Worm (Caenorhabditis elegans) whole organism, L1 larva: ENCODE data around the gene F42A10.5.

Experiments used
- ama-1 ChIP-seq: fragments of 150-350 bp; optimal IDR thresholded peaks from 2 replicates; lab custom pipeline; 2014
- ceh-63 ChIP-seq: fragments of 200-800 bp; sonication (Bioruptor generic); optimal IDR thresholded peaks from 2 replicates; lab custom pipeline; 2018; ENCODE audit warnings: mild to moderate bottlenecking, missing genetic modification characterization, missing compliant biosample characterization
- ceh-8 ChIP-seq: fragments of 200-800 bp; sonication (Bioruptor generic); optimal IDR thresholded peaks from 2 replicates; lab custom pipeline; 2018; ENCODE audit warnings: mild to moderate bottlenecking, missing genetic modification characterization, moderate library complexity, missing compliant biosample characterization
- ceh-90 ChIP-seq: sonication (generic microtip); optimal IDR thresholded peaks from 2 replicates; lab custom pipeline; 2016; ENCODE audit warnings: missing genetic modification characterization, missing compliant biosample characterization
- efl-1 ChIP-seq, 4 experiments: fragments of 150-350 bp; optimal IDR thresholded peaks in 3 of 4; peaks in 1 of 4; 1 replicate in 1 of 4; 2 replicates in 3 of 4; lab custom pipeline; 2014; ENCODE audit warnings: missing biosample characterization in 2 of 4, missing genetic modification characterization in 2 of 4, missing genetic modification reagents in 2 of 4
- efl-3 ChIP-seq: fragments of 200-800 bp; sonication (Bioruptor generic); optimal IDR thresholded peaks from 2 replicates; lab custom pipeline; 2018; ENCODE audit warnings: mild to moderate bottlenecking, missing genetic modification characterization, missing compliant biosample characterization
- elt-2 ChIP-seq: sonication (generic microtip); optimal IDR thresholded peaks from 2 replicates; lab custom pipeline; 2016; ENCODE audit warnings: missing genetic modification characterization, mild to moderate bottlenecking, inconsistent platforms, missing compliant biosample characterization, missing genetic modification reagents
- elt-3 ChIP-seq, 6 experiments: fragments of 150-350 bp in 1 of 6; sonication (generic microtip); optimal IDR thresholded peaks; 2 replicates each; lab custom pipeline; 2017 to 2018; ENCODE audit warnings: missing biosample characterization in 6 of 6, missing genetic modification characterization in 6 of 6, inconsistent platforms in 1 of 6
- fkh-10 ChIP-seq: sonication (generic microtip); optimal IDR thresholded peaks from 2 replicates; lab custom pipeline; 2017; ENCODE audit warnings: missing biosample characterization, missing genetic modification reagents, missing genetic modification characterization
- fos-1 ChIP-seq: fragments of 150-350 bp; optimal IDR thresholded peaks from 2 replicates; lab custom pipeline; 2014; ENCODE audit warnings: missing biosample characterization, missing genetic modification characterization
- jun-1 ChIP-seq: fragments of 150-350 bp; optimal IDR thresholded peaks from 2 replicates; lab custom pipeline; 2014; ENCODE audit warnings: missing biosample characterization, missing genetic modification reagents, missing genetic modification characterization
- lin-14 ChIP-seq: fragments of 200-800 bp; sonication (Bioruptor generic); optimal IDR thresholded peaks from 2 replicates; lab custom pipeline; 2018; ENCODE audit warnings: mild to moderate bottlenecking, missing genetic modification characterization, moderate library complexity, missing compliant biosample characterization
- lin-15B ChIP-seq: fragments of 150-350 bp; sonication (generic microtip); optimal IDR thresholded peaks from 3 replicates; lab custom pipeline; 2014; ENCODE audit warnings: missing biosample characterization, missing genetic modification characterization
- lin-35 ChIP-seq, 2 experiments: fragments of 150-350 bp; optimal IDR thresholded peaks; 2 replicates each; lab custom pipeline; 2014; ENCODE audit warnings: missing biosample characterization in 2 of 2, missing genetic modification characterization in 2 of 2, missing genetic modification reagents in 2 of 2
- lin-39 ChIP-seq: fragments of 150-350 bp; optimal IDR thresholded peaks from 2 replicates; lab custom pipeline; 2014; ENCODE audit warnings: missing biosample characterization, missing genetic modification reagents, missing genetic modification characterization
- mab-9 ChIP-seq: fragments of 200-800 bp; sonication (Bioruptor generic); IDR thresholded peaks from 2 replicates; pipeline ENCODE4 v1.3.6; 2022; ENCODE audit warnings: missing genetic modification reagents, missing genetic modification characterization, missing compliant biosample characterization
- mep-1 ChIP-seq: fragments of 150-350 bp; optimal IDR thresholded peaks from 2 replicates; lab custom pipeline; 2014; ENCODE audit warnings: missing biosample characterization, missing genetic modification characterization
- nhr-19 ChIP-seq: fragments of 200-800 bp; sonication (Bioruptor generic); conservative IDR thresholded peaks from 2 replicates; pipeline ENCODE4 v1.3.6; 2022; ENCODE audit warnings: missing genetic modification characterization, missing compliant biosample characterization
- nhr-20 ChIP-seq: sonication (generic microtip); optimal IDR thresholded peaks from 2 replicates; lab custom pipeline; 2016; ENCODE audit warnings: mild to moderate bottlenecking, missing genetic modification characterization, missing compliant biosample characterization
- nhr-47 ChIP-seq: sonication (generic microtip); optimal IDR thresholded peaks from 2 replicates; lab custom pipeline; 2016; ENCODE audit warnings: mild to moderate bottlenecking, missing genetic modification characterization, moderate library complexity, missing compliant biosample characterization
- nhr-90 ChIP-seq: sonication (generic microtip); optimal IDR thresholded peaks from 2 replicates; lab custom pipeline; 2016; ENCODE audit warnings: mild to moderate bottlenecking, missing genetic modification characterization, missing compliant biosample characterization; ENCODE audit not compliant: poor library complexity
- skn-1 ChIP-seq: fragments of 150-350 bp; optimal IDR thresholded peaks from 2 replicates; lab custom pipeline; 2014; ENCODE audit warnings: missing biosample characterization, missing genetic modification characterization
- snu-23 ChIP-seq: sonication (generic microtip); optimal IDR thresholded peaks from 2 replicates; lab custom pipeline; 2016; ENCODE audit warnings: missing genetic modification characterization, missing compliant biosample characterization
- sup-37 ChIP-seq: fragments of 200-800 bp; sonication (Bioruptor generic); optimal IDR thresholded peaks from 2 replicates; lab custom pipeline; 2018; ENCODE audit warnings: mild to moderate bottlenecking, missing genetic modification characterization, missing compliant biosample characterization
- zag-1 ChIP-seq: fragments of 150-350 bp; optimal IDR thresholded peaks from 2 replicates; lab custom pipeline; 2014; ENCODE audit warnings: missing biosample characterization, missing genetic modification characterization
- zip-4 ChIP-seq: fragments of 200-800 bp; sonication (Bioruptor generic); optimal IDR thresholded peaks from 2 replicates; lab custom pipeline; 2018; ENCODE audit warnings: mild to moderate bottlenecking, missing genetic modification characterization, moderate library complexity, missing compliant biosample characterization
- ztf-11 ChIP-seq, 2 experiments: sonication (generic microtip); optimal IDR thresholded peaks; 2 replicates each; lab custom pipeline; 2016 to 2017; ENCODE audit warnings: missing genetic modification characterization in 2 of 2, missing biosample characterization in 1 of 2, missing compliant biosample characterization in 1 of 2

Gene F42A10.5

DNA sequence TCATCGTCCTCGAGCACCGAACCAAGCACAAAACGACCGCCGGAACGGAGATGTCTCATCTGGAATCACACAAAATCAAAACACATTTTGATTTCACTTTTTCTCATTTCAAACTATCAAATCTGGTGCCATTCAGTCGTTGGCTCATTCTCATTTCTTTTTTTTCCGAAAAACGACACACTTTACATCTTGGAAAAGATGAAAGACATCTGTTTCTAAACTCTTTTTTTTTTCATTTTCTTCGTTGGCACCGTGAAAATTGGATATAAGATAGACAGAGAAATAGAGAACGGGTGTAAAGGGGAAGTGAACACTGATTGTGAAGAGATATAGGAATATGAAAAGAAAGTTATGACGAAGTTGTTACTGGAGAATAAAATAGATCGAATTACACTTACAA is 17.5 kb downstream of the F42A10.5 start (continued):
- TF ChIP-seq ceh-90 (tag; lab: Kevin White, UChicago) (no peak), zag-1 (tag; lab: Kevin White, UChicago) (no peak)

DNA sequence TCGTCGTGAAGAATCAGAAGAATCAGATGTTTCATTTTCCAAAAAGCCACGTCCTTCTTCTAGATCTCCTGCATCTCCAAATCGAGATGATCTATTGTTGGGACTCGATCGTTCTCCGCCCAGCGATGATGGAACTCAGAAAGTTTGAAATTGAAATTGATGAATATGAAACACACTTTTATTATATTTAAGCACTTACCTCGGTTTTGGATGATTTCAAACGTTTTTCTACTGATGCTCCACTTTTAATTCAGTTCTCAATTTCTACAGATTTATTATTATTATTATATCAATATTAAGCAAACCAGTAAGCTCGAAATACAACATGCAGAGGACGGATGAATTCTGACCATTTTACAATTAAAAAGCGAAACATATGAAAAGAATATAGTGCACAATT is 18.7 kb downstream of the F42A10.5 start:
- TF ChIP-seq efl-1 (optimal IDR thresholded peaks at IDR 0.05; lab: Kevin White, UChicago) (no peak), efl-1 (GFP tag; optimal IDR thresholded peaks at IDR 0.05 in 1 of 2; lab: Kevin White, UChicago) (peak in 1 of 2 experiments; percentile 4), fkh-10 (GFP tag; lab: Kevin White, UChicago) (no peak)

DNA sequence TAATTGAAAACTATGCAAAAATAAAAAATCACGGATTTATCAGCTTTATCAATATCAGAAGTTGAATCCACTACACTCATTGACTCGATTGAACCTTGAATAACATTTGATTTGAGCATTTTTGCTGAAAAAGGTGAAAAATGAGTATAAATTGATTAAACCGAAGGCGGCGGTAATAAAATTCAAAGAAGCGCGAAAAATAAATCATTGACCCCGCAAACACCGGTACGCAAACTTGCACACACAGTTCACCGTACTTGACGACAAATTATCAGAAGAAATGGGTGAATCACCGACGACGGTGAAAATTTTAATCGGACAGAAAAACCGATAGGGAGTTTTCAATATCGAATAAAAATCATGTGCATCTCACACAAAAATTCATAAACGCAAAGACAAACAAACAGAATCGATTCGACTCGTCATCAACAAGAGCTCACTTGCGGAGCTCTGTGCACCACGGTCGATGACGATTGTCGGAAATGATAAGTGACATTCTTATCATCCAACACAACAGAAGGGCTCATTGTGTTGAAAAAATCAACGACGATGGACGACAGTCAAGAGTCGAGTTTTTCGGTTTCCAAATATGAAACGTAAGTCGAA is 23.7 kb downstream of the F42A10.5 start, which contains the start of the genes wht-7 and Y42G9A.1:
wht-7 (minus strand) TSS at position 131 of the 606 bp plus-strand sequence.
Y42G9A.1 (plus strand) TSS at position 495 of the 606 bp plus-strand sequence.
- no peak for TF ChIP-seq mep-1 (tag; lab: Kevin White, UChicago)
- peak; percentile 49 for TF ChIP-seq elt-2 (tag; lab: Kevin White, UChicago)
- peak; percentile 19 for TF ChIP-seq jun-1
- TF ChIP-seq ama-1 (lab: Kevin White, UChicago) = no peak
- peak in 1 of 2 experiments; percentile 26 for TF ChIP-seq lin-35 (GFP tag; optimal IDR thresholded peaks at IDR 0.05; lab: Kevin White, UChicago)
- no peak for TF ChIP-seq ztf-11 (tag; optimal IDR thresholded peaks at IDR 0.05; lab: Kevin White, UChicago)
- peak in 1 of 2 experiments; percentile 18 for TF ChIP-seq efl-1 (optimal IDR thresholded peaks at IDR 0.05; lab: Kevin White, UChicago)
- peak in 1 of 2 experiments; percentile 45 for TF ChIP-seq efl-1 (GFP tag; optimal IDR thresholded peaks at IDR 0.05 in 1 of 2; lab: Kevin White, UChicago)

DNA sequence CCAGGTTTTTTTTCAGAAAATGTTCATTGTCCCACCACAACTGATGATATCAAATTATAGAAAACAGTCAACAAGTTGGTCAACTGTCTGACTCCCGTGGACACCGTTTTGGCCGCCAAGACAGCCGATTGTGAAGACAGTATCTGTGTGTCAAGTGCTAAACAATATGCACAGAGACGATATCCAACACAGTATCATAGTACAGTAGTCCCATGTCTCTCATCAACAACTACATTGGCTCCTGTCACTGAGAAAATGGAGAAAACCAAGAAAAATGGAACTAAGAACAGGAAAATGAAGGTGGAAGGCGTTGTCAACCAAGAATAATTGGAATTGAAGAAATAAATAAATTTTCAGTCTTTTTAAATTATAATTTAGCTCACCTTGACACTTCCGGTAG is 24.6 kb downstream of the F42A10.5 start:
- TF ChIP-seq lin-14 (GFP tag; lab: Kevin White, UChicago) (peak; percentile 6), snu-23 (no peak)
- TF ChIP-seq, all 84 proteins: peak for 1

DNA sequence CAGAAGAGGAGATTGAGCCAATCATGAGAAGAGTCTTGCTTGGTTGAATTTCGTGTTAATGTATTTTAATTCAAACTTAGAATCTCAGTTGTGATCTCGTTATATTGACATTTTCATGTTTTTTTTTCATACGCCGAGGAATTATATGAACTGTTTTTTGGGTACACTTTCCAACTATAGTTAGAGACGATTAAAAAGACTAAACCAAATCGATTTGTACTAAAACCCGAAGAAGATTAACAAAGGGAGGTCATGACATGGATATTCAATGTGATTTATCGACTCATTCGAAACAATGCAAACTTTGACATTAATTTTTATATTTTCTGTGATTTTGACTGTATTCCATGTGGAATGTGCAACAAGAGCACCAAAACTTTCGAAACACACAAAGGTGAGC is 25.4 kb downstream of the F42A10.5 start, which contains the start of gene Y42G9A.2:
Y42G9A.2 (plus strand) TSS at position 284 of the 400 bp plus-strand sequence.
- TF ChIP-seq snu-23 = peak; percentile 14
- no peak for TF ChIP-seq lin-39
- TF ChIP-seq nhr-47 (tag; lab: Kevin White, UChicago) = no peak
- TF ChIP-seq nhr-19 (GFP tag; lab: Robert Waterston, UW) = no peak
- TF ChIP-seq ceh-90 (tag; lab: Kevin White, UChicago) = no peak

DNA sequence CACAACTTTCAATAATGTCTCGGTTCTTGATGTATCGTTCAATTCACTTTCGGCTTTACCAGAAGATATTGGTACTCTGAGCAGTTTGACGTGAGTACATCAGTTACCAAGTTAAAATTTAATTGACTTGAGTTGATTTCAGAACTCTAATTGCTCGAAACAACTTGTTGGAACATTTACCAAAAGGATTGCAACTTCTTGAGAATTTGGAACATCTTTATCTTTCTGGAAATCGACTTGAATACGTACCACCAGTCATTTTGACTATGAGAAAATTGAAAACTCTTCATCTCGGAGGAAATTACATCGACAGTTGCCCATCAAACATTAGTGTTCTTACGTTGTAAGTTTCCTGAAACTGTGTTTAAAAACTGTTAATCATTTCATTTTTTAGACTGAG is 26.5 kb downstream of the F42A10.5 start:
- TF ChIP-seq lin-15B (no peak), efl-1 (optimal IDR thresholded peaks at IDR 0.05; lab: Kevin White, UChicago) (no peak), efl-1 (GFP tag; optimal IDR thresholded peaks at IDR 0.05 in 1 of 2; lab: Kevin White, UChicago) (peak in 1 of 2 experiments; percentile 67)
- TF ChIP-seq, all 84 proteins: peak for 1

DNA sequence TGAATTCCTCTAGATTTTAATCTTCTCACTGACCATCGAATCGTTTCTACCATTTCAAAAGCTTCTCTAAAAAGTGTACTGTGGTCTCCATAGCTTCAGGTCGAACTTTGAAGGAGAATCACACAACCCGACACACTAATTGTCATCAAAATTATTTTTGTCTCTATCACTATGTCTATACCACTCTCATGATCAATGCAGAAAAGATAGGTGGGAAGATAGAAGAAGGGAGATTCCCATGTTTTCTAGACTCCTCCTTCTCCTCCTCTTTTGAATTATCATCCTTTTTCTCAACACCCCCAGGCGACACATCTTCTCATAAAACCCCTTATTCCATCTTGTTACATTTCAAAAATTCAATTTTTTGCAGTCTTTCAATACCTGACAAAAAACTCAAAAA is 27.4 kb downstream of the F42A10.5 start, which contains the start of gene Y42G9A.3:
Y42G9A.3 (plus strand) TSS at position 363 of the 400 bp plus-strand sequence.
- TF ChIP-seq mab-9 (GFP tag; lab: Robert Waterston, UW) (no peak), skn-1 (tag; lab: Kevin White, UChicago) (peak; percentile 82), fos-1 (tag; lab: Kevin White, UChicago) (no peak), lin-14 (GFP tag; lab: Kevin White, UChicago) (peak; percentile 21), snu-23 (no peak), ceh-8 (GFP tag; lab: Kevin White, UChicago) (no peak), zip-4 (GFP tag; lab: Kevin White, UChicago) (no peak), nhr-20 (tag; lab: Kevin White, UChicago) (peak; percentile 7), ceh-63 (no peak), efl-3 (no peak), efl-1 (optimal IDR thresholded peaks at IDR 0.05; lab: Kevin White, UChicago) (no peak), efl-1 (GFP tag; optimal IDR thresholded peaks at IDR 0.05 in 1 of 2; lab: Kevin White, UChicago) (peak in 1 of 2 experiments; percentile 51), elt-3 (tag; optimal IDR thresholded peaks at IDR 0.05; lab: Kevin White, UChicago) (peak in 1 of 6 experiments; percentile 55), nhr-90 (tag; lab: Kevin White, UChicago) (no peak), lin-35 (GFP tag; optimal IDR thresholded peaks at IDR 0.05; lab: Kevin White, UChicago) (peak in 1 of 2 experiments; percentile 47), sup-37 (GFP tag; lab: Kevin White, UChicago) (no peak)
